Worm (Caenorhabditis elegans) whole organism, L2 larva: ENCODE data around the gene sdz-32.
"Not testable (repeated sequence)": the region's sequence is repeated elsewhere in the genome, so short reads cannot be mapped to it uniquely, and the experiment has no call there.

Source experiments
- ZK546.5 ChIP-seq: sonication (generic microtip); optimal IDR thresholded peaks from 2 replicates; lab custom pipeline; 2017; ENCODE audit warnings: missing biosample characterization, missing genetic modification characterization
- blmp-1 ChIP-seq: sonication (generic microtip); optimal IDR thresholded peaks from 2 replicates; lab custom pipeline; 2017; ENCODE audit warnings: missing genetic modification characterization, mild to moderate bottlenecking, missing compliant biosample characterization, antibody characterized with exemption, moderate library complexity; ENCODE audit not compliant: insufficient read depth
- ceh-16 ChIP-seq: fragments of 150-350 bp; optimal IDR thresholded peaks from 2 replicates; lab custom pipeline; 2014; ENCODE audit warnings: missing biosample characterization, missing genetic modification characterization
- dmd-4 ChIP-seq: sonication (generic microtip); optimal IDR thresholded peaks from 2 replicates; lab custom pipeline; 2017; ENCODE audit warnings: missing biosample characterization, missing genetic modification characterization
- elt-3 ChIP-seq: sonication (generic microtip); optimal IDR thresholded peaks from 2 replicates; lab custom pipeline; 2017; ENCODE audit warnings: missing biosample characterization, missing genetic modification characterization
- lin-13 ChIP-seq: fragments of 150-350 bp; optimal IDR thresholded peaks from 2 replicates; lab custom pipeline; 2014; ENCODE audit warnings: missing biosample characterization, missing genetic modification reagents, missing genetic modification characterization
- lsy-2 ChIP-seq, 2 experiments: fragments of 150-350 bp in 1 of 2; sonication (generic microtip) in 1 of 2; optimal IDR thresholded peaks; 2 replicates each; lab custom pipeline; 2014 to 2017; ENCODE audit warnings: missing biosample characterization in 2 of 2, missing genetic modification characterization in 2 of 2
- mdl-1 ChIP-seq, 2 experiments: fragments of 150-350 bp in 1 of 2; sonication (generic microtip) in 1 of 2; optimal IDR thresholded peaks; 2 replicates each; lab custom pipeline; 2017; ENCODE audit warnings: missing biosample characterization in 2 of 2, missing genetic modification characterization in 2 of 2
- nhr-11 ChIP-seq: fragments of 150-350 bp; optimal IDR thresholded peaks from 2 replicates; lab custom pipeline; 2014; ENCODE audit warnings: missing biosample characterization, missing genetic modification characterization
- nhr-12 ChIP-seq: fragments of 150-350 bp; optimal IDR thresholded peaks from 2 replicates; lab custom pipeline; 2014; ENCODE audit warnings: missing biosample characterization, missing genetic modification characterization
- ztf-4 ChIP-seq: fragments of 150-350 bp; optimal IDR thresholded peaks from 2 replicates; lab custom pipeline; 2014; ENCODE audit warnings: missing biosample characterization, missing genetic modification characterization

DNA sequence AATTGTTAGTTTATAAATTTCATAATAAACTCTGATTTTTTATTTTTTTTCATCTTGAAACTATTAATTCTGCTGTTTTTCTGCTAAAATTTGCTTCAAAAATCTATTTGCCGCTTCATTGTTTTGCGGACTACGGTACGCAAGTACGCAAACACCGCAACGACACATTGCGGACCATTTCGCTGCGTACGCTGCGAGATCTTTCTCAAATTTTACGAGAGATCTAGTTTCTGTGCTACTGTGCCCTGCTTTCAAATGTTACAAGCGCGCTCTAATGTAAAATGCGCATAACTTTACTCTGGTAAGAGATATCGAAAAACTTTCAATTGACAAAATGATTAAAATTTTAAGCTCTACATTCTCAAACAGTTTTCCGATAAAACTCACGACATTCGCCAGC lies 49.7 kb downstream of the sdz-32 start:
- not testable (repeated sequence) for TF ChIP-seq nhr-12; mdl-1 (tag; optimal IDR thresholded peaks at IDR 0.05; lab: Kevin White, UChicago); ceh-16 (tag; lab: Kevin White, UChicago); nhr-11 (tag; lab: Kevin White, UChicago); ztf-4 (tag; lab: Kevin White, UChicago); blmp-1 (tag; lab: Kevin White, UChicago); dmd-4 (tag; lab: Kevin White, UChicago); elt-3 (tag; lab: Kevin White, UChicago)
- TF ChIP-seq lin-13 (GFP tag; lab: Kevin White, UChicago): peak; percentile 67
- TF ChIP-seq lsy-2 (tag; optimal IDR thresholded peaks at IDR 0.05; lab: Kevin White, UChicago): peak; percentile 89 to 97
- TF ChIP-seq ZK546.5 (tag; lab: Kevin White, UChicago): peak; percentile 6
